Worm (Caenorhabditis elegans): ENCODE measurements around the gene T10H9.1.

T10H9.1 gene

DNA sequence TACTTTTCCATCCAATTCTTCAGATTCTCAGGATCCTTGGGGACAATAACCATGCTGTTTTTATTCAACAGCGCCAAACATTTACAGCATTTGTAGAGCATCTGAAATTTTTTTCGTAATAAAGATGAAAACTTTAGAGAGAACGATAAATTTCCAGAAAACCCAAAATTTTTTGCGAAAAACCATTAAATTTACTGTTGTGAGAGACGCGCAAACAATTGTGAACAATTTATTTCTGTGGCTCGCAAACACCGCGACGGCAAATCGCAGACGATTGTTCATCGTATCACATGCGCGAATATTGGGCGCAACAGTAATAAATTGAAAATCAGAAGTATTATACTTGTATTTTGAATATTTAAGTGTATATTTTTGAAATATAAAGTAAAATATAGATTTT, 38.4 kb upstream of the T10H9.1 start, which contains the start of gene gon-14:
gon-14 (minus strand) TSS at position 101 of the 400 bp plus-strand sequence.
- no peak for TF ChIP-seq unc-130 (GFP tag; optimal IDR thresholded peaks at IDR 0.05)
- no peak for TF ChIP-seq fos-1 (tag; optimal IDR thresholded peaks at IDR 0.05)
- TF ChIP-seq lin-39 (tag; optimal IDR thresholded peaks at IDR 0.05) = no peak
- TF ChIP-seq F37D6.2 (tag; optimal IDR thresholded peaks at IDR 0.05) = no peak

DNA sequence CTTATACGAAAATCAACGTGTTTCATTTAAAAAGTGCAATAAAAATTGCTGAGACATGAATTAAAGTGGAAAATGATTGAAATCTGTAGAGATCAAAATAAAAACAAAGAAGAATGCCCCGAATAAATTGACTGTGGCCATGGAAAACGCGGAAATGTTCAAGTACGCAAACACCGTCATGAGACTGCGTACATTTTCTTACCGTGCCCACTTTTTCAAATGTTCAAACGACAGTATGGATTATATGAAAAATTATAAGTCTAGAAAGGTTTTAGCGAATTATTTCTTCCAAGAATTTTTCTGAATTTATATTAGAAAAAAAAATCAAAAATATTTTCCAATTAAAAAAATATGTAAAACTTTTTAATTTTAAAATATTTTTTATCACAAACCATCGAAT, 37.9 kb upstream of the T10H9.1 start:
- peak; percentile 2 for TF ChIP-seq T20F7.1 (GFP tag; optimal IDR thresholded peaks at IDR 0.05)
- TF ChIP-seq hlh-11 (tag; optimal IDR thresholded peaks at IDR 0.05) = no peak
- TF ChIP-seq daf-19 (GFP tag; conservative IDR thresholded peaks at IDR 0.05) = no peak
- TF ChIP-seq zfp-3 (GFP tag; conservative IDR thresholded peaks at IDR 0.05) = no peak
- no peak for TF ChIP-seq arid-1 (GFP tag; conservative IDR thresholded peaks at IDR 0.05)
- TF ChIP-seq dpl-1 (GFP tag; optimal IDR thresholded peaks at IDR 0.05) = peak; percentile 32
- TF ChIP-seq nhr-237 (tag; optimal IDR thresholded peaks at IDR 0.05) = no peak
- no peak for TF ChIP-seq mxl-3 (GFP tag; optimal IDR thresholded peaks at IDR 0.05)
- no peak for TF ChIP-seq ceh-62 (tag; optimal IDR thresholded peaks at IDR 0.05)
- TF ChIP-seq tag-97 (GFP tag; IDR thresholded peaks at IDR 0.05) = no peak
- TF ChIP-seq lin-38 (GFP tag; IDR thresholded peaks at IDR 0.05) = peak; percentile 32; the same call in 1 of the 2 replicates
- peak in 1 of 2 experiments; percentile 90 for TF ChIP-seq lsy-2 (tag; optimal IDR thresholded peaks at IDR 0.05)
- TF ChIP-seq ceh-20 (GFP tag; IDR thresholded peaks at IDR 0.05) = no peak
- no peak for TF ChIP-seq attf-4 (tag; optimal IDR thresholded peaks at IDR 0.05)
- no peak for TF ChIP-seq lin-29 (GFP tag; IDR thresholded peaks at IDR 0.05)
- TF ChIP-seq Y48G9A.11 (GFP tag; IDR thresholded peaks at IDR 0.05) = no peak
- TF ChIP-seq zag-1 (tag; optimal IDR thresholded peaks at IDR 0.05) = no peak
- TF ChIP-seq daf-12 (tag; optimal IDR thresholded peaks at IDR 0.05) = no peak
- no peak for TF ChIP-seq Y105C5A.15 (GFP tag; IDR thresholded peaks at IDR 0.05)
- TF ChIP-seq ceh-28 (tag; optimal IDR thresholded peaks at IDR 0.05) = no peak
- no peak for TF ChIP-seq spr-1 (tag; optimal IDR thresholded peaks at IDR 0.05)
- TF ChIP-seq spr-3 (GFP tag; optimal IDR thresholded peaks at IDR 0.05) = no peak
- TF ChIP-seq tra-1 (GFP tag; IDR thresholded peaks at IDR 0.05) = no peak
- TF ChIP-seq duxl-1 (tag; optimal IDR thresholded peaks at IDR 0.05; ENCODE audit: poor library complexity) = no peak
- no peak for TF ChIP-seq dmd-8 (GFP tag; IDR thresholded peaks at IDR 0.05)
- peak; percentile 43 for TF ChIP-seq mes-2 (tag; optimal IDR thresholded peaks at IDR 0.05; ENCODE audit: poor library complexity, severe bottlenecking)

DNA sequence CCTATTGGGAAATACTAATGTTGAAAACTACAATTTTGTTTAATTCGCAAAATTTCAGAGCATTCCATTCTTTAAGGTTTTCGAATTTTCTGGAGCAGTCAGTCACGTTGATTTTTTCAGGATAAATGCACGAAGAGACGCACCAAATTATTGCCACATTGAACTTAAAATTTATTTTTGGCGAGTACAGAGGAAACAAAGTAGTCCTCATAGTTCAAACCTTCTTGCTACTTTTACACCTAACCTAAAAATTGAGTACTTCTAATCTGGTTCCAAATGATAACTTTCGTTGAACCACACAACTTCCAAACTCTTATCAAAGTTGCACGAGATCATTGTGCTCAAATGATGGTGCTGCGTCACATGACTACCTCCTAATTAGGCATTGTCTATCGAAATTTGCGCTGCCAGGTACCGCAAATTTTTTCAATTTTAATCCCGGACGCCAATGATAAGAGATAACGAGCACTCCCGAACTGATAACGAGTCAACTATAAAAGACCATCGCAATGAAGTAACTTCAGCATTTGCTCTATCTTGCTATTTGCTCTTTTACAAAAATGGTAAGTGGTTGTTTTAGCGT, 35.2 kb upstream of the T10H9.1 start, which contains the start of gene cpr-4:
cpr-4 (plus strand) TSS at position 523 of the 583 bp plus-strand sequence.
- TF ChIP-seq Y75B8A.6 (GFP tag; IDR thresholded peaks at IDR 0.05) = no peak
- TF ChIP-seq egl-43 (GFP tag; IDR thresholded peaks at IDR 0.05) = no peak
- no peak for TF ChIP-seq cey-2 (tag; optimal IDR thresholded peaks at IDR 0.05; ENCODE audit: borderline replicate concordance, insufficient read depth)
- TF ChIP-seq nhr-25 (tag; optimal IDR thresholded peaks at IDR 0.05; ENCODE audit: borderline replicate concordance, insufficient read depth) = no peak
- TF ChIP-seq nhr-76 (tag; optimal IDR thresholded peaks at IDR 0.05) = no peak
- TF ChIP-seq daf-12 (tag; optimal IDR thresholded peaks at IDR 0.05) = no peak
- no peak for TF ChIP-seq aly-2 (tag; optimal IDR thresholded peaks at IDR 0.05)
- TF ChIP-seq nhr-42 (GFP tag; IDR thresholded peaks at IDR 0.05) = no peak
- TF ChIP-seq dmd-6 (GFP tag; IDR thresholded peaks at IDR 0.05) = peak; percentile 96
- TF ChIP-seq duxl-1 (tag; optimal IDR thresholded peaks at IDR 0.05; ENCODE audit: poor library complexity) = no peak
- no peak for TF ChIP-seq ctbp-1 (GFP tag; IDR thresholded peaks at IDR 0.05)
- TF ChIP-seq mdt-29 (GFP tag; IDR thresholded peaks at IDR 0.05) = no peak
- TF ChIP-seq gei-8 (GFP tag; optimal IDR thresholded peaks at IDR 0.05) = no peak
- no peak for TF ChIP-seq daf-19 (GFP tag; conservative IDR thresholded peaks at IDR 0.05)
- no peak for TF ChIP-seq unc-130 (GFP tag; optimal IDR thresholded peaks at IDR 0.05)
- no peak for TF ChIP-seq ceh-32 (tag; optimal IDR thresholded peaks at IDR 0.05; ENCODE audit: poor library complexity)
- TF ChIP-seq Y105C5A.15 (GFP tag; IDR thresholded peaks at IDR 0.05) = no peak
- peak in 1 of 2 experiments; percentile 96 for TF ChIP-seq unc-62 (GFP tag; optimal IDR thresholded peaks at IDR 0.05 in 1 of 2)
- TF ChIP-seq unc-62 (tag; optimal IDR thresholded peaks at IDR 0.05) = no peak
- no peak for TF ChIP-seq ztf-11 (tag; optimal IDR thresholded peaks at IDR 0.05)
- TF ChIP-seq mxl-2 (GFP tag; conservative IDR thresholded peaks at IDR 0.05) = no peak
- TF ChIP-seq skn-1 (tag; optimal IDR thresholded peaks at IDR 0.05) = no peak
- no peak for TF ChIP-seq zag-1 (tag; optimal IDR thresholded peaks at IDR 0.05)
- TF ChIP-seq egl-27 (tag; optimal IDR thresholded peaks at IDR 0.05) = no peak

All from whole organism, L4 larva.